Fruit fly (Drosophila melanogaster): ENCODE results near the gene CG43630.

dm6 chr3R:12701994-12702494 is 26.0 kb upstream of the CG43630 start:
- TF ChIP-seq ttk (optimal IDR thresholded peaks at IDR 0.05) (no peak), h (optimal IDR thresholded peaks at IDR 0.05) (no peak), psq (optimal IDR thresholded peaks at IDR 0.05) (no peak), insv (optimal IDR thresholded peaks at IDR 0.05) (no peak)
